Worm (Caenorhabditis elegans): ENCODE measurements around the gene C04G6.4.

ce11 chrII:5083341-5083740, at the start of gene C04G6.4:
- TF ChIP-seq unc-62 (GFP tag; optimal IDR thresholded peaks at IDR 0.05 in 1 of 2) (no peak), unc-62 (tag; optimal IDR thresholded peaks at IDR 0.05) (no peak), ztf-11 (tag; optimal IDR thresholded peaks at IDR 0.05) (no peak), nhr-25 (tag; optimal IDR thresholded peaks at IDR 0.05; ENCODE audit: borderline replicate concordance, insufficient read depth) (no peak)
